Worm (Caenorhabditis elegans): ENCODE results near the gene srp-3.

DNA sequence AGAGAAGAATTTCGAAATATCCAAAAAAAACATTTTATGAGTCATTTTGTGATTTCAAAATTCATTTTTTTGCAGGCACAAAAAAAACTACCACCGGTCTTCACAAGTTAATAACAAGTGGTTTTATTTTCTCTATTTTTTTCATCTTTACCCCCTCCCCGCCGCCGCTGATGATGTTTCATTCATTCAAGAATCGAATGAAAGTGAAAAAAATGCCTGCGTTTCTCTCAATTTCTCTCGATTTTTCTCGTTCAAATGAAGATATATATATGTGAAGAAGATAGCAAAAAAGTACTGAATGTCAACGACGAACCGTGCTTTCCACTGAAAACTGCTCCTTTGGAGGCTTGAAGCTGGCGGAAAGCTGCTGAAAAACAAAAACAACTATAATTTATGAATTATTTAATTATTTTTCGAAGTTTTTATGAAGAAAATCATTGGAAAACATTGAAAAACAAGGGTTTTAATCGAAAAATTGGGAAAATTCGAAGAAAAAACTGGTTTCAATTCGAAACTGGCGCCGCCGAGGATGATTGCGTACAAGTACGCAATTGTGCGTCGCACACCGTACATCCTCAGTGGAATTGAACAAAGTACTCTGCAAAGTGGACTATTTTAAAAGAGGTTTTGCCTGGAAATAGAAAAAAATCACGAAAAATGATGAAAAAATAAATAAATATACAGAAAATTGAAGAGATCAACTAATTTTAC, 15.9 kb upstream of the srp-3 start, which contains the start of gene zig-11:
- TF ChIP-seq fos-1 (tag; optimal IDR thresholded peaks at IDR 0.05) (no peak), ceh-82 (tag; optimal IDR thresholded peaks at IDR 0.05) (no peak), pha-4 (tag; optimal IDR thresholded peaks at IDR 0.05) (no peak), snpc-4 (tag; optimal IDR thresholded peaks at IDR 0.05) (no peak), ztf-11 (tag; optimal IDR thresholded peaks at IDR 0.05) (no peak)

All from whole organism, L3 larva.